Worm (Caenorhabditis elegans): ENCODE data around the gene egl-5.

DNA sequence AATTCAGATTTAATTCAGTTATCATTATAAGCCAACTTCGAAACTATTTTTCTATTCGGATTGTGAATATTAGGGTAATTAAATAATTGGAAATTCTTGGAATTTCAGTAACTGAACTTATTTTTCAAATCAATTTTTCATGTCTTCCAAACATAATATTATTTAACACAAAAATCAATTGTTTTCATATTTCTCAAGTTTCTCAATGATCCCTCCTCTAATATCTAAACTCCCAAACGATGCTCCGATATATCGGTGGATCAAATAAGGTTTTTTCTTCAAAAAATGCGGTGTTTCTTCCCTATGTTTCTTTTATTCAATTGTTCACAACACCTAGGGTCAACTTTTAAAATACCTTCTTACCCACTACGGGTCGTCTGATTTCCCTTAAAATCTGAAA, 2.3 kb downstream of the egl-5 start:
- TF ChIP-seq him-1 (tag; optimal IDR thresholded peaks at IDR 0.05), result no peak
- no peak for TF ChIP-seq dao-5 (tag; optimal IDR thresholded peaks at IDR 0.05)
- TF ChIP-seq W03F9.2 (tag; optimal IDR thresholded peaks at IDR 0.05), result no peak

Data from whole organism, L4/young adult.